Fruit fly (Drosophila melanogaster) whole organism, embryonic: ENCODE measurements around the gene Srrm234.

Source experiments
- Ada2b ChIP-seq: fragments of 200-800 bp; sonication (Bioruptor generic); IDR thresholded peaks from 2 replicates; pipeline ENCODE4 v1.3.6; 2022; ENCODE audit warnings: missing biosample characterization, missing genetic modification characterization
- Aef1 ChIP-seq: fragments of 200-800 bp; sonication (Bioruptor generic); IDR thresholded peaks from 3 replicates; pipeline ENCODE4 v1.3.6; 2022; ENCODE audit warnings: missing biosample characterization, missing genetic modification characterization
- Atf3 ChIP-seq: fragments of 200-800 bp; sonication (Bioruptor generic); optimal IDR thresholded peaks from 3 replicates; lab custom pipeline; 2016; ENCODE audit warnings: missing biosample characterization, missing genetic modification characterization
- CG10654 ChIP-seq: fragments of 200-800 bp; sonication (Bioruptor generic); optimal IDR thresholded peaks from 2 replicates; lab custom pipeline; 2016; ENCODE audit warnings: missing biosample characterization, missing genetic modification characterization
- CG11085 ChIP-seq: fragments of 200-800 bp; sonication (Bioruptor generic); IDR thresholded peaks from 2 replicates; pipeline ENCODE4 v1.3.6; 2022; ENCODE audit warnings: missing biosample characterization, missing genetic modification characterization
- CG14441 ChIP-seq: fragments of 200-800 bp; sonication (Bioruptor generic); IDR thresholded peaks from 2 replicates; pipeline ENCODE4 v1.3.6; 2022; ENCODE audit warnings: missing biosample characterization, missing genetic modification characterization
- CG14965 ChIP-seq: fragments of 200-800 bp; sonication (Bioruptor generic); optimal IDR thresholded peaks from 2 replicates; lab custom pipeline; 2016; ENCODE audit warnings: missing biosample characterization, missing genetic modification characterization, borderline replicate concordance
- CG18011 ChIP-seq: fragments of 200-800 bp; sonication (Bioruptor generic); optimal IDR thresholded peaks from 2 replicates; lab custom pipeline; 2017; ENCODE audit warnings: missing biosample characterization, missing genetic modification characterization, mild to moderate bottlenecking, moderate library complexity, missing genotype
- CG32532 ChIP-seq: fragments of 200-800 bp; sonication (Bioruptor generic); IDR thresholded peaks from 2 replicates; pipeline ENCODE4 v1.3.6; 2022; ENCODE audit warnings: missing biosample characterization, missing genetic modification characterization
- CG32772 ChIP-seq: fragments of 200-800 bp; sonication (Bioruptor generic); IDR thresholded peaks from 2 replicates; pipeline ENCODE4 v1.3.6; 2022; ENCODE audit warnings: missing biosample characterization, missing genetic modification characterization
- CG5953 ChIP-seq: fragments of 200-800 bp; sonication (Bioruptor generic); IDR thresholded peaks from 2 replicates; pipeline ENCODE4 v1.3.6; 2022; ENCODE audit warnings: missing biosample characterization, missing genetic modification characterization
- CG6791 ChIP-seq: fragments of 200-800 bp; sonication (Bioruptor generic); IDR thresholded peaks from 3 replicates; pipeline ENCODE4 v1.3.6; 2022; ENCODE audit warnings: missing biosample characterization, missing genetic modification characterization; ENCODE audit not compliant: partially characterized antibody
- CG7556 ChIP-seq: fragments of 200-800 bp; sonication (Bioruptor generic); optimal IDR thresholded peaks from 2 replicates; lab custom pipeline; 2017; ENCODE audit warnings: missing biosample characterization, mild to moderate bottlenecking, missing genetic modification characterization
- CG7745 ChIP-seq: fragments of 200-800 bp; sonication (Bioruptor generic); optimal IDR thresholded peaks from 2 replicates; lab custom pipeline; 2018; ENCODE audit warnings: missing biosample characterization, mild to moderate bottlenecking, missing genetic modification characterization, moderate library complexity
- CG7963 ChIP-seq: fragments of 200-800 bp; sonication (Bioruptor generic); IDR thresholded peaks from 3 replicates; pipeline ENCODE4 v1.3.6; 2022; ENCODE audit warnings: missing biosample characterization, missing genetic modification characterization; ENCODE audit not compliant: partially characterized antibody
- CrebB ChIP-seq: fragments of 200-800 bp; sonication (Bioruptor generic); optimal IDR thresholded peaks from 3 replicates; lab custom pipeline; 2018; ENCODE audit warnings: missing biosample characterization, mild to moderate bottlenecking, missing genetic modification characterization
- Deaf1 ChIP-seq: fragments of 200-800 bp; optimal IDR thresholded peaks from 3 replicates; lab custom pipeline; 2019; ENCODE audit warnings: missing biosample characterization, mild to moderate bottlenecking, missing genetic modification characterization, moderate library complexity
- Doc3 ChIP-seq: fragments of 200-800 bp; sonication (Bioruptor generic); IDR thresholded peaks from 3 replicates; pipeline ENCODE4 v1.3.6; 2022; ENCODE audit warnings: missing biosample characterization, missing genetic modification characterization; ENCODE audit not compliant: partially characterized antibody
- Fer1 ChIP-seq: fragments of 200-800 bp; sonication (Bioruptor generic); optimal IDR thresholded peaks from 2 replicates; lab custom pipeline; 2017; ENCODE audit warnings: missing biosample characterization, mild to moderate bottlenecking, missing genetic modification characterization
- H2.0 ChIP-seq: fragments of 200-800 bp; sonication (Bioruptor generic); IDR thresholded peaks from 2 replicates; pipeline ENCODE4 v1.3.6; 2022; ENCODE audit warnings: missing biosample characterization, missing genetic modification characterization
- HLH4C ChIP-seq: fragments of 200-800 bp; sonication (Bioruptor generic); IDR thresholded peaks from 3 replicates; pipeline ENCODE4 v1.3.6; 2022; ENCODE audit warnings: missing biosample characterization, missing genetic modification characterization; ENCODE audit not compliant: partially characterized antibody
- HmgZ ChIP-seq: fragments of 200-800 bp; sonication (Bioruptor generic); optimal IDR thresholded peaks from 2 replicates; lab custom pipeline; 2018; ENCODE audit warnings: missing biosample characterization, mild to moderate bottlenecking, missing genetic modification characterization
- Kr ChIP-seq: fragments of 200-800 bp; sonication (Bioruptor generic); optimal IDR thresholded peaks from 2 replicates; lab custom pipeline; 2017; ENCODE audit warnings: missing biosample characterization, mild to moderate bottlenecking, missing genetic modification characterization
- MESR4 ChIP-seq: fragments of 200-800 bp; sonication (Bioruptor generic); optimal IDR thresholded peaks from 2 replicates; lab custom pipeline; 2018; ENCODE audit warnings: missing biosample characterization, mild to moderate bottlenecking, missing genetic modification characterization, moderate library complexity
- Mes4 ChIP-seq: fragments of 200-800 bp; sonication (Bioruptor generic); optimal IDR thresholded peaks from 2 replicates; lab custom pipeline; 2016; ENCODE audit warnings: missing biosample characterization, missing genetic modification characterization
- Mrtf ChIP-seq: fragments of 200-800 bp; sonication (Bioruptor generic); IDR thresholded peaks from 3 replicates; pipeline ENCODE4 v1.3.6; 2022; ENCODE audit warnings: missing biosample characterization, missing genetic modification characterization
- Nf-YB ChIP-seq: fragments of 200-800 bp; sonication (Bioruptor generic); optimal IDR thresholded peaks from 3 replicates; lab custom pipeline; 2019; ENCODE audit warnings: missing biosample characterization, mild to moderate bottlenecking, missing genetic modification characterization, moderate library complexity
- Opbp ChIP-seq: fragments of 200-800 bp; sonication (Bioruptor generic); IDR thresholded peaks from 3 replicates; pipeline ENCODE4 v1.3.6; 2022; ENCODE audit warnings: missing biosample characterization, missing genetic modification characterization; ENCODE audit not compliant: partially characterized antibody
- Pdp1 ChIP-seq, 2 experiments: fragments of 200-800 bp; sonication (Bioruptor generic); optimal IDR thresholded peaks; 3 replicates each; lab custom pipeline; 2016; ENCODE audit warnings: missing biosample characterization in 2 of 2, missing genetic modification characterization in 2 of 2, mild to moderate bottlenecking in 1 of 2, moderate library complexity in 1 of 2
- Sry-δ ChIP-seq: fragments of 200-800 bp; sonication (Bioruptor generic); optimal IDR thresholded peaks from 2 replicates; lab custom pipeline; 2016; ENCODE audit warnings: missing biosample characterization, missing genetic modification characterization
- Vsx1 ChIP-seq: fragments of 200-800 bp; sonication (Bioruptor generic); optimal IDR thresholded peaks from 2 replicates; lab custom pipeline; 2017; ENCODE audit warnings: missing biosample characterization, mild to moderate bottlenecking, missing genetic modification characterization, missing genetic modification reagents
- Xbp1 ChIP-seq: fragments of 200-800 bp; sonication (Bioruptor generic); optimal IDR thresholded peaks from 3 replicates; lab custom pipeline; 2016; ENCODE audit warnings: missing biosample characterization, mild to moderate bottlenecking, missing genetic modification characterization
- cas ChIP-seq: fragments of 200-800 bp; sonication (Bioruptor generic); IDR thresholded peaks from 2 replicates; pipeline ENCODE4 v1.3.6; 2022; ENCODE audit warnings: missing biosample characterization, missing genetic modification characterization
- fd102C ChIP-seq: fragments of 200-800 bp; sonication (Bioruptor generic); optimal IDR thresholded peaks from 2 replicates; lab custom pipeline; 2018; ENCODE audit warnings: missing biosample characterization, mild to moderate bottlenecking, missing genetic modification characterization, moderate library complexity
- fd64A ChIP-seq: fragments of 200-800 bp; sonication (Bioruptor generic); optimal IDR thresholded peaks from 3 replicates; lab custom pipeline; 2018; ENCODE audit warnings: missing biosample characterization, mild to moderate bottlenecking, missing genetic modification characterization
- fd96Cb ChIP-seq: fragments of 200-800 bp; sonication (Bioruptor generic); optimal IDR thresholded peaks from 2 replicates; lab custom pipeline; 2018; ENCODE audit warnings: missing biosample characterization, mild to moderate bottlenecking, missing genetic modification characterization, moderate library complexity
- gfzf ChIP-seq: fragments of 200-800 bp; sonication (Bioruptor generic); optimal IDR thresholded peaks from 2 replicates; lab custom pipeline; 2016; ENCODE audit warnings: missing biosample characterization, mild to moderate bottlenecking, missing genetic modification characterization, moderate library complexity
- hb ChIP-seq: fragments of 200-800 bp; sonication (Bioruptor generic); IDR thresholded peaks from 3 replicates; pipeline ENCODE4 v1.3.6; 2022; ENCODE audit warnings: missing biosample characterization, missing genetic modification characterization; ENCODE audit not compliant: partially characterized antibody
- hkb ChIP-seq, 2 experiments: fragments of 200-800 bp in 1 of 2; fragments of >200 bp in 1 of 2; sonication (Bioruptor generic) in 1 of 2; IDR thresholded peaks in 1 of 2; optimal IDR thresholded peaks in 1 of 2; 2 replicates each; pipeline versions ENCODE4 v1.3.6 to Lab custom; 2017 to 2022; ENCODE audit warnings: missing biosample characterization in 1 of 2, missing genetic modification characterization in 1 of 2
- nmo ChIP-seq: fragments of 200-800 bp; sonication (Bioruptor generic); optimal IDR thresholded peaks from 2 replicates; lab custom pipeline; 2018; ENCODE audit warnings: missing biosample characterization, mild to moderate bottlenecking, missing genetic modification characterization, moderate library complexity
- nom ChIP-seq: fragments of 200-800 bp; sonication (Bioruptor generic); optimal IDR thresholded peaks from 2 replicates; lab custom pipeline; 2017; ENCODE audit warnings: missing biosample characterization, missing genetic modification characterization, mild to moderate bottlenecking, moderate library complexity, missing genetic modification reagents
- onecut ChIP-seq: fragments of 200-800 bp; sonication (Bioruptor generic); IDR thresholded peaks from 2 replicates; pipeline ENCODE4 v1.3.6; 2022; ENCODE audit warnings: missing biosample characterization, missing genetic modification characterization
- pfk ChIP-seq: fragments of 200-800 bp; sonication (Bioruptor generic); optimal IDR thresholded peaks from 2 replicates; lab custom pipeline; 2018; ENCODE audit warnings: missing biosample characterization, mild to moderate bottlenecking, missing genetic modification characterization, moderate library complexity
- pnt ChIP-seq: fragments of 200-800 bp; sonication (Bioruptor generic); optimal IDR thresholded peaks from 3 replicates; lab custom pipeline; 2016; ENCODE audit warnings: missing biosample characterization, missing genetic modification characterization
- run ChIP-seq: fragments of 200-800 bp; sonication (Bioruptor generic); optimal IDR thresholded peaks from 3 replicates; lab custom pipeline; 2018; ENCODE audit warnings: missing biosample characterization, mild to moderate bottlenecking, missing genetic modification characterization
- sd ChIP-seq: fragments of 200-800 bp; sonication (Bioruptor generic); optimal IDR thresholded peaks from 3 replicates; lab custom pipeline; 2018; ENCODE audit warnings: missing biosample characterization, mild to moderate bottlenecking, missing genetic modification characterization, moderate library complexity
- slou ChIP-seq: fragments of 200-800 bp; sonication (Bioruptor generic); optimal IDR thresholded peaks from 3 replicates; lab custom pipeline; 2016; ENCODE audit warnings: missing biosample characterization, missing genetic modification characterization
- so ChIP-seq: fragments of 200-800 bp; sonication (Bioruptor generic); IDR thresholded peaks from 3 replicates; pipeline ENCODE4 v1.3.6; 2022; ENCODE audit warnings: missing biosample characterization, missing genetic modification characterization
- trem ChIP-seq: fragments of 200-800 bp; optimal IDR thresholded peaks from 3 replicates; lab custom pipeline; 2019; ENCODE audit warnings: missing biosample characterization, mild to moderate bottlenecking, missing genetic modification characterization, moderate library complexity

The Srrm234 gene

dm6 chr3L:1652700-1653200 lies 12.1 kb downstream of the Srrm234 start, which contains the start of the genes CG7970 and Vta1 (continued):
- no peak for TF ChIP-seq CG11085 (GFP tag; lab: Robert Waterston, UW)
- peak; percentile 64 for TF ChIP-seq HmgZ (tag; lab: Kevin White, UChicago)
- no peak for TF ChIP-seq CG32532 (GFP tag; lab: Robert Waterston, UW)
- no peak for TF ChIP-seq HLH4C (GFP tag; lab: Robert Waterston, UW)
- peak; percentile 16 for TF ChIP-seq nmo (GFP tag; lab: Kevin White, UChicago)
- TF ChIP-seq MESR4 = peak; percentile 68
- no peak for TF ChIP-seq Mrtf
- TF ChIP-seq nom = peak; percentile 98
- no peak for TF ChIP-seq Nf-YB
- TF ChIP-seq Vsx1 (GFP tag; lab: Kevin White, UChicago) = no peak
- peak; percentile 32 for TF ChIP-seq trem
- TF ChIP-seq Opbp (GFP tag; lab: Robert Waterston, UW) = 0 out of 3 replicates have a peak, but pooled peaks have one; percentile 44
- no peak for TF ChIP-seq slou
- TF ChIP-seq fd96Cb (tag; lab: Kevin White, UChicago) = no peak
- no peak for TF ChIP-seq fd64A (GFP tag; lab: Kevin White, UChicago)
- TF ChIP-seq Deaf1 = peak; percentile 74
- no peak for TF ChIP-seq Xbp1 (GFP tag; lab: Kevin White, UChicago)

dm6 chr3L:1649363-1649762 lies 15.5 kb downstream of the Srrm234 start:
- TF ChIP-seq pnt (GFP tag; lab: Kevin White, UChicago) = no peak
- TF ChIP-seq CG10654 (GFP tag; lab: Kevin White, UChicago) = no peak
- no peak for TF ChIP-seq gfzf (GFP tag; lab: Kevin White, UChicago)
- TF ChIP-seq CG5953 (GFP tag; lab: Robert Waterston, UW) = no peak
- no peak for TF ChIP-seq CG6791 (GFP tag; lab: Robert Waterston, UW)
- TF ChIP-seq Sry-δ = no peak
- no peak for TF ChIP-seq CG18011 (GFP tag; lab: Kevin White, UChicago)
- TF ChIP-seq hkb (optimal IDR thresholded peaks at IDR 0.05; lab: Kevin White, UChicago) = no peak
- TF ChIP-seq hkb (GFP tag; IDR thresholded peaks at IDR 0.05; lab: Robert Waterston, UW) = no peak
- no peak for TF ChIP-seq Ada2b (GFP tag; lab: Robert Waterston, UW)
- peak in 1 of 2 experiments; percentile 47 for TF ChIP-seq Pdp1 (GFP tag; optimal IDR thresholded peaks at IDR 0.05; lab: Kevin White, UChicago)
- no peak for TF ChIP-seq hb
- TF ChIP-seq Mes4 (GFP tag; lab: Kevin White, UChicago) = no peak
- no peak for TF ChIP-seq Atf3 (GFP tag; lab: Kevin White, UChicago)
- no peak for TF ChIP-seq H2.0 (GFP tag; lab: Robert Waterston, UW)
- TF ChIP-seq run (tag; lab: Kevin White, UChicago) = no peak
- no peak for TF ChIP-seq CrebB (tag; lab: Kevin White, UChicago)
- TF ChIP-seq CG32772 = no peak
- TF ChIP-seq fd102C = no peak
- no peak for TF ChIP-seq Kr (GFP tag; lab: Kevin White, UChicago)
- no peak for TF ChIP-seq Fer1 (GFP tag; lab: Kevin White, UChicago)
- TF ChIP-seq onecut (GFP tag; lab: Robert Waterston, UW) = peak; percentile 95
- no peak for TF ChIP-seq sd (tag; lab: Kevin White, UChicago)
- no peak for TF ChIP-seq Aef1 (GFP tag; lab: Robert Waterston, UW)
- TF ChIP-seq CG14441 (GFP tag; lab: Robert Waterston, UW) = no peak
- TF ChIP-seq CG7745 (tag; lab: Kevin White, UChicago) = no peak
- TF ChIP-seq CG14965 (GFP tag; lab: Kevin White, UChicago) = no peak
- no peak for TF ChIP-seq CG7556 (GFP tag; lab: Kevin White, UChicago)
- 0 out of 3 replicates have a peak, but pooled peaks have one; percentile 30 for TF ChIP-seq so (GFP tag; lab: Robert Waterston, UW)
- no peak for TF ChIP-seq Doc3 (GFP tag; lab: Robert Waterston, UW)
- TF ChIP-seq nmo (GFP tag; lab: Kevin White, UChicago) = no peak
- no peak for TF ChIP-seq cas (GFP tag; lab: Robert Waterston, UW)
- TF ChIP-seq CG7963 (GFP tag; lab: Robert Waterston, UW) = no peak
- no peak for TF ChIP-seq pfk (GFP tag; lab: Kevin White, UChicago)
